Worm (Caenorhabditis elegans): ENCODE results near the gene R53.8.
"Not testable (repeated sequence)": the region's sequence is repeated elsewhere in the genome, so short reads cannot be mapped to it uniquely, and the experiment has no call there.

The R53.8 gene

ce11 chrII:9984866-9985336 is 8.4 kb downstream of the R53.8 start:
- no peak for TF ChIP-seq W03F9.2 (tag; optimal IDR thresholded peaks at IDR 0.05)
- no peak for TF ChIP-seq dao-5 (tag; optimal IDR thresholded peaks at IDR 0.05)
- TF ChIP-seq him-1 (tag; optimal IDR thresholded peaks at IDR 0.05) = no peak

ce11 chrII:9986635-9987575 is 10.4 kb downstream of the R53.8 start:
- no peak for TF ChIP-seq him-1 (tag; optimal IDR thresholded peaks at IDR 0.05)
- no peak for TF ChIP-seq W03F9.2 (tag; optimal IDR thresholded peaks at IDR 0.05)

- TF ChIP-seq him-1 (tag; optimal IDR thresholded peaks at IDR 0.05) (no peak), dao-5 (tag; optimal IDR thresholded peaks at IDR 0.05) (no peak), W03F9.2 (tag; optimal IDR thresholded peaks at IDR 0.05) (no peak)
Observed at ce11 chrII:9988620-9989019, 12.1 kb downstream of the R53.8 start.

- TF ChIP-seq dao-5 (tag; optimal IDR thresholded peaks at IDR 0.05) (no peak), him-1 (tag; optimal IDR thresholded peaks at IDR 0.05) (no peak), W03F9.2 (tag; optimal IDR thresholded peaks at IDR 0.05) (no peak)
Observed at ce11 chrII:9989533-9989932, 13.0 kb downstream of the R53.8 start.

ce11 chrII:9990812-9991211 is 14.3 kb downstream of the R53.8 start, which contains the start of gene lec-3:
Gene lec-3, plus strand, starts transcription at chrII:9991112.
- TF ChIP-seq W03F9.2 (tag; optimal IDR thresholded peaks at IDR 0.05) (no peak), him-1 (tag; optimal IDR thresholded peaks at IDR 0.05) (no peak), dao-5 (tag; optimal IDR thresholded peaks at IDR 0.05) (no peak)

ce11 chrII:9992474-9992873 is 16.0 kb downstream of the R53.8 start:
- TF ChIP-seq him-1 (tag; optimal IDR thresholded peaks at IDR 0.05) (no peak), W03F9.2 (tag; optimal IDR thresholded peaks at IDR 0.05) (no peak), dao-5 (tag; optimal IDR thresholded peaks at IDR 0.05) (no peak)

- TF ChIP-seq him-1 (tag; optimal IDR thresholded peaks at IDR 0.05) (no peak), W03F9.2 (tag; optimal IDR thresholded peaks at IDR 0.05) (no peak), dao-5 (tag; optimal IDR thresholded peaks at IDR 0.05) (no peak)
Observed at ce11 chrII:9994679-9995078, 18.2 kb downstream of the R53.8 start.

- TF ChIP-seq him-1 (tag; optimal IDR thresholded peaks at IDR 0.05) (no peak), dao-5 (tag; optimal IDR thresholded peaks at IDR 0.05) (no peak), W03F9.2 (tag; optimal IDR thresholded peaks at IDR 0.05) (no peak)
Observed at ce11 chrII:10001065-10001464, 24.6 kb downstream of the R53.8 start, which contains the start of gene nlt-1. Gene nlt-1, minus strand, starts transcription at chrII:10001142.

ce11 chrII:10001546-10001945 is 25.0 kb downstream of the R53.8 start, which contains the start of gene ZK892.3:
Gene ZK892.3, plus strand, starts transcription at chrII:10001846.
- TF ChIP-seq dao-5 (tag; optimal IDR thresholded peaks at IDR 0.05) (no peak), him-1 (tag; optimal IDR thresholded peaks at IDR 0.05) (no peak), W03F9.2 (tag; optimal IDR thresholded peaks at IDR 0.05) (no peak)

- TF ChIP-seq W03F9.2, dao-5, him-1 (tag; optimal IDR thresholded peaks at IDR 0.05): not testable (repeated sequence)
Observed at ce11 chrII:10006266-10006665, 29.8 kb downstream of the R53.8 start, which contains the start of gene ZK892.4. Gene ZK892.4, plus strand, starts transcription at chrII:10006566.

- TF ChIP-seq him-1 (tag; optimal IDR thresholded peaks at IDR 0.05) (no peak), dao-5 (tag; optimal IDR thresholded peaks at IDR 0.05) (no peak), W03F9.2 (tag; optimal IDR thresholded peaks at IDR 0.05) (no peak)
Observed at ce11 chrII:10007917-10008316, 31.4 kb downstream of the R53.8 start, which contains the start of gene ZK892.5. Gene ZK892.5, plus strand, starts transcription at chrII:10008217.

- TF ChIP-seq him-1 (tag; optimal IDR thresholded peaks at IDR 0.05) (no peak), dao-5 (tag; optimal IDR thresholded peaks at IDR 0.05) (no peak), W03F9.2 (tag; optimal IDR thresholded peaks at IDR 0.05) (no peak)
Observed at ce11 chrII:10008552-10008951, 32.0 kb downstream of the R53.8 start.

- TF ChIP-seq him-1 (tag; optimal IDR thresholded peaks at IDR 0.05) (no peak), dao-5 (tag; optimal IDR thresholded peaks at IDR 0.05) (no peak), W03F9.2 (tag; optimal IDR thresholded peaks at IDR 0.05) (no peak)
Observed at ce11 chrII:10010914-10011313, 34.4 kb downstream of the R53.8 start.

- TF ChIP-seq dao-5 (tag; optimal IDR thresholded peaks at IDR 0.05) (no peak), W03F9.2 (tag; optimal IDR thresholded peaks at IDR 0.05) (no peak), him-1 (tag; optimal IDR thresholded peaks at IDR 0.05) (no peak)
Observed at ce11 chrII:10011733-10012132, 35.2 kb downstream of the R53.8 start.
